Fruit fly (Drosophila melanogaster) S2 (cell line): ENCODE measurements around the gene P5CS.

Experiments used
- CG8478 ChIP-seq: fragments of >200 bp; optimal IDR thresholded peaks from 2 replicates; lab custom pipeline; 2018
- CTCF ChIP-seq, 2 experiments: fragments of >200 bp; optimal IDR thresholded peaks; 2 replicates each; lab custom pipeline; 2018

dm6 chr3L:22028225-22028624 is 56.4 kb downstream of the P5CS start, which contains the start of gene CG7140:
- no peak for TF ChIP-seq CG8478 (lab: Kevin White, UChicago)
- TF ChIP-seq CTCF (optimal IDR thresholded peaks at IDR 0.05; lab: Kevin White, UChicago) = no peak
